In the genomic region with DNA sequence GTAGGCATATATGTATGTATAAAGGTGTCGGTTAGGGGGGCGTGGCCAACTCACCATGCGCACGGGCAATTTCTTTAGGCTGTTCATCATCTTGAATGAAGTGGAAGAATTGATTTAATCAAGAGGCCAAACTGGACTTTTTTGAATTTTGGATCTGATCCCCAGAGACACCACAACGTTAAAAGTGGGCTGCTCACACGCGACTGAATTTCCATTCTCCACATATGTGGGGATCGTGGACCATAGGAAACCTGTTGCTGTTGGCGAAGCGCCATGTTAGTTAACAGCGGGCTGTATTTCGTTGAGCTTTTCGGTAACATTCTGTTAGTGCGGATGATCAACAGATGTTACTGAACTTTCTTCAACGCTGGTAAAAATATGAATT, we compare ENCODE assay signal across 3 fruit fly cellular contexts.
TF ChIP-seq lines count a peak whose summit lies in the region.

A gene (minus strand): TSS at position 208 of the 385 bp plus-strand sequence.

TF ChIP-seq in whole organism, embryonic, 481 proteins besides CTCF, POLR2A, EP300 and RAD21 (continued from another document and continues in another):
- TF ChIP-seq tin (GFP tag; optimal IDR thresholded peaks at IDR 0.05; lab: Kevin White, UChicago) (no peak), CG3407 (GFP tag; optimal IDR thresholded peaks at IDR 0.05; lab: Kevin White, UChicago) (no peak), Bteb2 (GFP tag; optimal IDR thresholded peaks at IDR 0.05; lab: Kevin White, UChicago) (no peak), en (GFP tag; optimal IDR thresholded peaks at IDR 0.05; lab: Kevin White, UChicago) (no peak), CG11085 (GFP tag; IDR thresholded peaks at IDR 0.05; lab: Robert Waterston, UW) (no peak), gem (tag; optimal IDR thresholded peaks at IDR 0.05; lab: Kevin White, UChicago) (no peak), Usf (GFP tag; optimal IDR thresholded peaks at IDR 0.05; lab: Kevin White, UChicago) (no peak), CG2129 (GFP tag; IDR thresholded peaks at IDR 0.05; lab: Robert Waterston, UW; ENCODE audit: partially characterized antibody) (no peak), CG6689 (GFP tag; IDR thresholded peaks at IDR 0.05; lab: Robert Waterston, UW) (no peak), p53 (GFP tag; optimal IDR thresholded peaks at IDR 0.05; lab: Kevin White, UChicago) (no peak), klu (GFP tag; IDR thresholded peaks at IDR 0.05; lab: Robert Waterston, UW) (no peak), HLHmδ (GFP tag; optimal IDR thresholded peaks at IDR 0.05; lab: Kevin White, UChicago) (no peak), Xbp1 (GFP tag; optimal IDR thresholded peaks at IDR 0.05; lab: Kevin White, UChicago) (no peak), Asciz (GFP tag; optimal IDR thresholded peaks at IDR 0.05; lab: Kevin White, UChicago) (no peak), CG9609 (GFP tag; optimal IDR thresholded peaks at IDR 0.05; lab: Kevin White, UChicago) (no peak), shn (GFP tag; optimal IDR thresholded peaks at IDR 0.05; lab: Kevin White, UChicago) (no peak), pho (GFP tag; optimal IDR thresholded peaks at IDR 0.05; lab: Kevin White, UChicago) (no peak), CG15696 (tag; optimal IDR thresholded peaks at IDR 0.05; lab: Kevin White, UChicago) (no peak), phol (tag; optimal IDR thresholded peaks at IDR 0.05; lab: Kevin White, UChicago) (no peak), Ets65A (GFP tag; lab: Kevin White, UChicago) (no peak), her (GFP tag; optimal IDR thresholded peaks at IDR 0.05; lab: Kevin White, UChicago) (peak; percentile 24), Mes4 (GFP tag; optimal IDR thresholded peaks at IDR 0.05; lab: Kevin White, UChicago) (no peak), esg (GFP tag; conservative IDR thresholded peaks at IDR 0.05; lab: Robert Waterston, UW) (no peak), CG16779 (GFP tag; IDR thresholded peaks at IDR 0.05; lab: Robert Waterston, UW) (no peak), gcm2 (GFP tag; optimal IDR thresholded peaks at IDR 0.05; lab: Kevin White, UChicago) (peak; percentile 32), hbn (GFP tag; IDR thresholded peaks at IDR 0.05; lab: Robert Waterston, UW; ENCODE audit: partially characterized antibody) (no peak), br (optimal IDR thresholded peaks at IDR 0.05; lab: Kevin White, UChicago) (no peak), jigr1 (GFP tag; IDR thresholded peaks at IDR 0.05; lab: Robert Waterston, UW) (no peak), CG15514 (GFP tag; optimal IDR thresholded peaks at IDR 0.05; lab: Kevin White, UChicago) (peak; percentile 40), GATAe (GFP tag; conservative IDR thresholded peaks at IDR 0.05; lab: Robert Waterston, UW) (no peak), CG2120 (GFP tag; optimal IDR thresholded peaks at IDR 0.05; lab: Kevin White, UChicago) (peak; percentile 3), pnt (GFP tag; optimal IDR thresholded peaks at IDR 0.05; lab: Kevin White, UChicago) (no peak), CG5180 (GFP tag; optimal IDR thresholded peaks at IDR 0.05; lab: Kevin White, UChicago) (no peak), CG30020 (tag; optimal IDR thresholded peaks at IDR 0.05; lab: Kevin White, UChicago) (no peak), CG17568 (GFP tag; optimal IDR thresholded peaks at IDR 0.05; lab: Kevin White, UChicago) (peak; percentile 49), row (GFP tag; IDR thresholded peaks at IDR 0.05; lab: Robert Waterston, UW) (no peak), cg (GFP tag; optimal IDR thresholded peaks at IDR 0.05; lab: Kevin White, UChicago) (no peak), ac (GFP tag; optimal IDR thresholded peaks at IDR 0.05; lab: Kevin White, UChicago) (no peak), Ada2b (GFP tag; IDR thresholded peaks at IDR 0.05; lab: Robert Waterston, UW) (no peak), CG12219 (GFP tag; optimal IDR thresholded peaks at IDR 0.05; lab: Kevin White, UChicago) (peak; percentile 1), CG4617 (GFP tag; optimal IDR thresholded peaks at IDR 0.05; lab: Kevin White, UChicago; ENCODE audit: borderline replicate concordance) (no peak), CrebB (tag; optimal IDR thresholded peaks at IDR 0.05; lab: Kevin White, UChicago) (peak; percentile 27), CG2199 (GFP tag; IDR thresholded peaks at IDR 0.05; lab: Robert Waterston, UW) (no peak), CG16815 (GFP tag; optimal IDR thresholded peaks at IDR 0.05; lab: Kevin White, UChicago) (no peak), Myb (GFP tag; optimal IDR thresholded peaks at IDR 0.05; lab: Kevin White, UChicago) (no peak)

TF ChIP-seq in whole organism, prepupa, 60 proteins besides CTCF, POLR2A, EP300 and RAD21 (continued from another document):
- TF ChIP-seq cyc (GFP tag; optimal IDR thresholded peaks at IDR 0.05; lab: Kevin White, UChicago) (no peak), Lpt (GFP tag; optimal IDR thresholded peaks at IDR 0.05; lab: Kevin White, UChicago) (no peak), Eip75B (GFP tag; optimal IDR thresholded peaks at IDR 0.05; lab: Kevin White, UChicago) (peak; percentile 14), spab (GFP tag; optimal IDR thresholded peaks at IDR 0.05; lab: Kevin White, UChicago) (no peak), CG9139 (GFP tag; optimal IDR thresholded peaks at IDR 0.05; lab: Kevin White, UChicago) (peak; percentile 28), vri (GFP tag; optimal IDR thresholded peaks at IDR 0.05; lab: Kevin White, UChicago) (peak; percentile 73)

TF ChIP-seq in whole organism, wandering third instar larva, 38 proteins besides CTCF, POLR2A, EP300 and RAD21 (continued from another document):
- no peak for TF ChIP-seq jim (GFP tag; optimal IDR thresholded peaks at IDR 0.05; lab: Kevin White, UChicago)
- TF ChIP-seq HLH106 (tag; optimal IDR thresholded peaks at IDR 0.05; lab: Kevin White, UChicago): no peak
- TF ChIP-seq psq (GFP tag; optimal IDR thresholded peaks at IDR 0.05; lab: Kevin White, UChicago): no peak
- no peak for TF ChIP-seq CG9705 (GFP tag; optimal IDR thresholded peaks at IDR 0.05; lab: Kevin White, UChicago)
- no peak for TF ChIP-seq foxo (GFP tag; optimal IDR thresholded peaks at IDR 0.05; lab: Kevin White, UChicago)
- TF ChIP-seq woc (GFP tag; optimal IDR thresholded peaks at IDR 0.05; lab: Kevin White, UChicago): no peak
- TF ChIP-seq Hr83 (GFP tag; optimal IDR thresholded peaks at IDR 0.05; lab: Kevin White, UChicago; ENCODE audit: poor library complexity, severe bottlenecking): peak; percentile 27
- peak; percentile 43 for TF ChIP-seq Hnf4 (GFP tag; optimal IDR thresholded peaks at IDR 0.05; lab: Kevin White, UChicago)
- TF ChIP-seq N (GFP tag; optimal IDR thresholded peaks at IDR 0.05; lab: Kevin White, UChicago): no peak
- TF ChIP-seq Sp1 (GFP tag; optimal IDR thresholded peaks at IDR 0.05; lab: Kevin White, UChicago): peak; percentile 53
- TF ChIP-seq CrebA (GFP tag; optimal IDR thresholded peaks at IDR 0.05; lab: Kevin White, UChicago; ENCODE audit: borderline replicate concordance): no peak
- no peak for TF ChIP-seq sv (GFP tag; optimal IDR thresholded peaks at IDR 0.05; lab: Kevin White, UChicago)
- no peak for TF ChIP-seq tai (GFP tag; optimal IDR thresholded peaks at IDR 0.05; lab: Kevin White, UChicago)
- peak; percentile 49 for TF ChIP-seq rgr (GFP tag; optimal IDR thresholded peaks at IDR 0.05; lab: Kevin White, UChicago)
- no peak for TF ChIP-seq sage (GFP tag; optimal IDR thresholded peaks at IDR 0.05; lab: Kevin White, UChicago)
- peak; percentile 22 for TF ChIP-seq br (GFP tag; optimal IDR thresholded peaks at IDR 0.05; lab: Kevin White, UChicago)
